Comparison of ENCODE assay signal across 5 worm cellular contexts in the genomic region with DNA sequence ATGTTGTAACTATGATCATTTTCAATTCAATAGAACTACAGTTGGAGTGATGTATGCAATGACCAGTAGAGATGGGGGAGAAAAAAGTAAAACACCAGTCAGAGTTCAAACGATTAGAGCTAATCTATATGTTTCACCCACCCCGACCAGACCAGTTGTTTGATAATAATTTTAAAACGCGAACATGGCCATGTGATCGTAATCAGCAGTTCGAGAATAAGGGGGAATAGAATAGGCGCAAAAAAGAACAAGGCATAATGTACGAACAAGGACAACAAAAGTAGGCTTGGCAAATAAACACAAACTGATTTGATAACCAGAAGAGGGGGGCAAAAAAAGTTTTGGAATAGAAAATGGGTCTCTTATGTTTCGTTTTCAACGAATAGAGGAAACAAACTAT.
TF ChIP-seq lines count a peak whose summit lies in the region.

No protein-coding gene starts in this region.

TF ChIP-seq in whole organism, L1 larva, 84 proteins besides CTCF, POLR2A, EP300 and RAD21 (continues in another document):
- TF ChIP-seq elt-3 (tag; optimal IDR thresholded peaks at IDR 0.05; lab: Kevin White, UChicago) = peak in 1 of 6 experiments; percentile 19
- no peak for TF ChIP-seq pag-3 (tag; optimal IDR thresholded peaks at IDR 0.05; lab: Kevin White, UChicago; ENCODE audit: borderline replicate concordance, insufficient read depth)
- no peak for TF ChIP-seq F16B12.6 (tag; optimal IDR thresholded peaks at IDR 0.05; lab: Kevin White, UChicago)
- TF ChIP-seq hlh-17 (GFP tag; optimal IDR thresholded peaks at IDR 0.05; lab: Kevin White, UChicago; ENCODE audit: borderline replicate concordance) = no peak
- TF ChIP-seq unc-98 (GFP tag; IDR thresholded peaks at IDR 0.05; lab: Robert Waterston, UW) = no peak
- no peak for TF ChIP-seq C34B4.2 (tag; optimal IDR thresholded peaks at IDR 0.05; lab: Kevin White, UChicago)
- TF ChIP-seq nhr-76 (tag; optimal IDR thresholded peaks at IDR 0.05; lab: Kevin White, UChicago) = no peak
- no peak for TF ChIP-seq fkh-10 (GFP tag; optimal IDR thresholded peaks at IDR 0.05; lab: Kevin White, UChicago)
- TF ChIP-seq ztf-4 (tag; optimal IDR thresholded peaks at IDR 0.05; lab: Kevin White, UChicago) = no peak
- peak in 1 of 2 experiments; percentile 48 for TF ChIP-seq lin-35 (GFP tag; optimal IDR thresholded peaks at IDR 0.05; lab: Kevin White, UChicago)
- no peak for TF ChIP-seq snpc-4 (tag; optimal IDR thresholded peaks at IDR 0.05; lab: Kevin White, UChicago)
- no peak for TF ChIP-seq sup-37 (GFP tag; optimal IDR thresholded peaks at IDR 0.05; lab: Kevin White, UChicago)
- TF ChIP-seq lin-13 (GFP tag; optimal IDR thresholded peaks at IDR 0.05; lab: Kevin White, UChicago) = no peak
- TF ChIP-seq lin-15B (tag; optimal IDR thresholded peaks at IDR 0.05; lab: Kevin White, UChicago) = no peak
- no peak for TF ChIP-seq efl-1 (optimal IDR thresholded peaks at IDR 0.05; lab: Kevin White, UChicago)
- TF ChIP-seq efl-1 (GFP tag; optimal IDR thresholded peaks at IDR 0.05 in 1 of 2; lab: Kevin White, UChicago) = peak in 1 of 2 experiments; percentile 88
- no peak for TF ChIP-seq rnt-1 (tag; optimal IDR thresholded peaks at IDR 0.05; lab: Kevin White, UChicago)

TF ChIP-seq in whole organism, L2 larva, 48 proteins besides CTCF, POLR2A, EP300 and RAD21:
- no peak for TF ChIP-seq zag-1 (tag; optimal IDR thresholded peaks at IDR 0.05; lab: Kevin White, UChicago)
- no peak for TF ChIP-seq skn-1 (tag; optimal IDR thresholded peaks at IDR 0.05; lab: Kevin White, UChicago)
- TF ChIP-seq lin-39 (tag; optimal IDR thresholded peaks at IDR 0.05; lab: Kevin White, UChicago) = no peak
- TF ChIP-seq ztf-4 (tag; optimal IDR thresholded peaks at IDR 0.05; lab: Kevin White, UChicago) = no peak
- TF ChIP-seq unc-39 (tag; optimal IDR thresholded peaks at IDR 0.05; lab: Kevin White, UChicago) = no peak
- peak; percentile 68 for TF ChIP-seq fos-1 (tag; optimal IDR thresholded peaks at IDR 0.05; lab: Kevin White, UChicago)
- TF ChIP-seq sma-9 (GFP tag; optimal IDR thresholded peaks at IDR 0.05; lab: Kevin White, UChicago) = peak; percentile 10
- TF ChIP-seq sma-9 (tag; optimal IDR thresholded peaks at IDR 0.05; lab: Kevin White, UChicago) = no peak
- no peak for TF ChIP-seq alr-1 (tag; optimal IDR thresholded peaks at IDR 0.05; lab: Kevin White, UChicago)
- no peak for TF ChIP-seq nhr-21 (tag; optimal IDR thresholded peaks at IDR 0.05; lab: Kevin White, UChicago)
- peak; percentile 27 for TF ChIP-seq F13H6.1 (tag; optimal IDR thresholded peaks at IDR 0.05; lab: Kevin White, UChicago)
- TF ChIP-seq nhr-10 (tag; optimal IDR thresholded peaks at IDR 0.05; lab: Kevin White, UChicago) = no peak
- TF ChIP-seq crh-2 (tag; optimal IDR thresholded peaks at IDR 0.05; lab: Kevin White, UChicago) = peak; percentile 41
- no peak for TF ChIP-seq mab-5 (tag; optimal IDR thresholded peaks at IDR 0.05; lab: Kevin White, UChicago)
- TF ChIP-seq snpc-4 (tag; optimal IDR thresholded peaks at IDR 0.05; lab: Kevin White, UChicago) = no peak
- peak; percentile 18 for TF ChIP-seq nhr-25 (tag; optimal IDR thresholded peaks at IDR 0.05; lab: Kevin White, UChicago)

TF ChIP-seq in whole organism, L3 larva, 47 proteins besides CTCF, POLR2A, EP300 and RAD21:
- TF ChIP-seq nhr-43 (tag; optimal IDR thresholded peaks at IDR 0.05; lab: Kevin White, UChicago; ENCODE audit: poor library complexity, severe bottlenecking) (no peak), skn-1 (tag; optimal IDR thresholded peaks at IDR 0.05; lab: Kevin White, UChicago) (peak; percentile 9), nhr-28 (tag; optimal IDR thresholded peaks at IDR 0.05; lab: Kevin White, UChicago) (no peak), zag-1 (tag; optimal IDR thresholded peaks at IDR 0.05; lab: Kevin White, UChicago) (no peak), elt-2 (tag; optimal IDR thresholded peaks at IDR 0.05; lab: Kevin White, UChicago) (peak; percentile 87), nhr-76 (tag; optimal IDR thresholded peaks at IDR 0.05; lab: Kevin White, UChicago) (no peak), ceh-82 (tag; optimal IDR thresholded peaks at IDR 0.05; lab: Kevin White, UChicago) (no peak), pha-4 (tag; optimal IDR thresholded peaks at IDR 0.05; lab: Kevin White, UChicago) (peak; percentile 76), snpc-4 (tag; optimal IDR thresholded peaks at IDR 0.05; lab: Kevin White, UChicago) (no peak), ceh-28 (tag; optimal IDR thresholded peaks at IDR 0.05; lab: Kevin White, UChicago) (no peak), nhr-67 (tag; optimal IDR thresholded peaks at IDR 0.05; lab: Kevin White, UChicago) (no peak), jun-1 (tag; optimal IDR thresholded peaks at IDR 0.05; lab: Kevin White, UChicago) (peak; percentile 25), pqm-1 (tag; optimal IDR thresholded peaks at IDR 0.05; lab: Kevin White, UChicago) (peak; percentile 81)

TF ChIP-seq in whole organism, L4 larva, 104 proteins besides CTCF, POLR2A, EP300 and RAD21 (continues in another document):
- TF ChIP-seq F26F4.8 (GFP tag; conservative IDR thresholded peaks at IDR 0.05; lab: Robert Waterston, UW) (no peak), nhr-77 (tag; optimal IDR thresholded peaks at IDR 0.05; lab: Kevin White, UChicago) (peak; percentile 70), Y75B8A.6 (GFP tag; IDR thresholded peaks at IDR 0.05; lab: Robert Waterston, UW) (no peak), F49E8.2 (tag; optimal IDR thresholded peaks at IDR 0.05; lab: Kevin White, UChicago; ENCODE audit: borderline replicate concordance) (no peak), T20F7.1 (GFP tag; optimal IDR thresholded peaks at IDR 0.05; lab: Kevin White, UChicago) (no peak), hlh-30 (tag; optimal IDR thresholded peaks at IDR 0.05; lab: Kevin White, UChicago; ENCODE audit: insufficient read depth) (peak; percentile 69), lim-7 (GFP tag; IDR thresholded peaks at IDR 0.05; lab: Robert Waterston, UW) (no peak), madf-9 (GFP tag; conservative IDR thresholded peaks at IDR 0.05; lab: Robert Waterston, UW) (no peak), Y5F2A.4 (GFP tag; optimal IDR thresholded peaks at IDR 0.05; lab: Kevin White, UChicago) (no peak), ctbp-1 (GFP tag; IDR thresholded peaks at IDR 0.05; lab: Robert Waterston, UW) (no peak), cey-2 (tag; optimal IDR thresholded peaks at IDR 0.05; lab: Kevin White, UChicago; ENCODE audit: borderline replicate concordance, insufficient read depth) (no peak), Y105C5A.15 (GFP tag; IDR thresholded peaks at IDR 0.05; lab: Robert Waterston, UW) (no peak), nhr-28 (tag; optimal IDR thresholded peaks at IDR 0.05; lab: Kevin White, UChicago) (peak; percentile 81), fos-1 (tag; optimal IDR thresholded peaks at IDR 0.05; lab: Kevin White, UChicago) (no peak), T26A8.4 (GFP tag; IDR thresholded peaks at IDR 0.05; lab: Robert Waterston, UW) (no peak), pqm-1 (tag; optimal IDR thresholded peaks at IDR 0.05; lab: Kevin White, UChicago) (peak; percentile 82), egl-27 (tag; optimal IDR thresholded peaks at IDR 0.05; lab: Kevin White, UChicago) (no peak), dmd-6 (GFP tag; IDR thresholded peaks at IDR 0.05; lab: Robert Waterston, UW) (peak; percentile 45), arid-1 (GFP tag; conservative IDR thresholded peaks at IDR 0.05; lab: Robert Waterston, UW) (no peak), dmd-8 (GFP tag; IDR thresholded peaks at IDR 0.05; lab: Robert Waterston, UW) (no peak), madf-5 (GFP tag; IDR thresholded peaks at IDR 0.05; lab: Robert Waterston, UW) (no peak), gei-8 (GFP tag; optimal IDR thresholded peaks at IDR 0.05; lab: Kevin White, UChicago) (no peak), php-3 (GFP tag; IDR thresholded peaks at IDR 0.05; lab: Robert Waterston, UW) (0 out of 2 replicates have a peak, but pooled peaks have one; percentile 37), nhr-10 (tag; optimal IDR thresholded peaks at IDR 0.05; lab: Kevin White, UChicago) (no peak)

TF ChIP-seq in whole organism, young adult, 124 proteins besides CTCF, POLR2A, EP300 and RAD21:
- TF ChIP-seq nhr-179 (tag; optimal IDR thresholded peaks at IDR 0.05; lab: Kevin White, UChicago) (no peak), nhr-80 (tag; optimal IDR thresholded peaks at IDR 0.05; lab: Kevin White, UChicago) (peak; percentile 87), F55B11.4 (tag; optimal IDR thresholded peaks at IDR 0.05; lab: Kevin White, UChicago; ENCODE audit: borderline replicate concordance, insufficient read depth) (no peak), ceh-27 (GFP tag; optimal IDR thresholded peaks at IDR 0.05; lab: Kevin White, UChicago) (no peak), somi-1 (GFP tag; optimal IDR thresholded peaks at IDR 0.05; lab: Kevin White, UChicago) (no peak), cebp-1 (GFP tag; IDR thresholded peaks at IDR 0.05; lab: Robert Waterston, UW) (no peak), cebp-1 (tag; optimal IDR thresholded peaks at IDR 0.05; lab: Kevin White, UChicago) (peak; percentile 30), him-1 (tag; optimal IDR thresholded peaks at IDR 0.05; lab: Kevin White, UChicago) (no peak), ceh-91 (GFP tag; IDR thresholded peaks at IDR 0.05; lab: Robert Waterston, UW) (no peak), attf-3 (GFP tag; conservative IDR thresholded peaks at IDR 0.05; lab: Robert Waterston, UW) (no peak), hmg-20 (GFP tag; IDR thresholded peaks at IDR 0.05; lab: Robert Waterston, UW) (no peak), hlh-12 (tag; optimal IDR thresholded peaks at IDR 0.05; lab: Kevin White, UChicago) (no peak), attf-5 (GFP tag; optimal IDR thresholded peaks at IDR 0.05; lab: Kevin White, UChicago) (peak; percentile 26), ceh-100 (GFP tag; IDR thresholded peaks at IDR 0.05; lab: Robert Waterston, UW) (no peak), nhr-90 (tag; optimal IDR thresholded peaks at IDR 0.05; lab: Kevin White, UChicago) (no peak), lir-1 (GFP tag; conservative IDR thresholded peaks at IDR 0.05; lab: Robert Waterston, UW) (no peak), ekl-4 (GFP tag; IDR thresholded peaks at IDR 0.05; lab: Robert Waterston, UW) (no peak), nfya-1 (tag; optimal IDR thresholded peaks at IDR 0.05; lab: Kevin White, UChicago; ENCODE audit: borderline replicate concordance, insufficient read depth) (no peak), dpl-1 (GFP tag; optimal IDR thresholded peaks at IDR 0.05; lab: Kevin White, UChicago) (no peak), F10E7.11 (tag; optimal IDR thresholded peaks at IDR 0.05; lab: Kevin White, UChicago) (no peak), let-526 (GFP tag; IDR thresholded peaks at IDR 0.05; lab: Robert Waterston, UW) (no peak), ama-1 (optimal IDR thresholded peaks at IDR 0.05; lab: Kevin White, UChicago) (no peak), ama-1 (GFP tag; optimal IDR thresholded peaks at IDR 0.05; lab: Kevin White, UChicago) (no peak), F39B2.1 (GFP tag; IDR thresholded peaks at IDR 0.05; lab: Robert Waterston, UW) (no peak), madf-10 (tag; optimal IDR thresholded peaks at IDR 0.05; lab: Kevin White, UChicago) (no peak), dox-1 (GFP tag; IDR thresholded peaks at IDR 0.05; lab: Robert Waterston, UW) (peak; percentile 45; the same call in 1 of the 2 replicates)
